Fruit fly (Drosophila melanogaster) whole organism, embryonic: ENCODE data around the gene CG14147.

Source experiments
- Atf6 ChIP-seq: fragments of 200-800 bp; sonication (Bioruptor generic); IDR thresholded peaks from 2 replicates; pipeline ENCODE4 v1.3.6; 2022; ENCODE audit warnings: missing biosample characterization, missing genetic modification characterization
- Bteb2 ChIP-seq: fragments of 200-800 bp; sonication (Bioruptor generic); optimal IDR thresholded peaks from 2 replicates; lab custom pipeline; 2016; ENCODE audit warnings: missing biosample characterization, missing genetic modification characterization
- CG11504 ChIP-seq: fragments of 200-800 bp; sonication (Bioruptor generic); optimal IDR thresholded peaks from 3 replicates; lab custom pipeline; 2019; ENCODE audit warnings: missing biosample characterization, mild to moderate bottlenecking, missing genetic modification characterization, moderate library complexity
- CG14014 ChIP-seq: fragments of 200-800 bp; sonication (Bioruptor generic); IDR thresholded peaks from 2 replicates; pipeline ENCODE4 v1.3.6; 2022; ENCODE audit warnings: missing biosample characterization, missing genetic modification characterization
- CG14441 ChIP-seq: fragments of 200-800 bp; sonication (Bioruptor generic); IDR thresholded peaks from 2 replicates; pipeline ENCODE4 v1.3.6; 2022; ENCODE audit warnings: missing biosample characterization, missing genetic modification characterization
- CG14710 ChIP-seq: fragments of 200-800 bp; sonication (Bioruptor generic); optimal IDR thresholded peaks from 3 replicates; lab custom pipeline; 2019; ENCODE audit warnings: missing biosample characterization, mild to moderate bottlenecking, missing genetic modification characterization, moderate library complexity
- CG15073 ChIP-seq: fragments of 200-800 bp; sonication (Bioruptor generic); optimal IDR thresholded peaks from 2 replicates; lab custom pipeline; 2016; ENCODE audit warnings: missing biosample characterization, missing genetic modification characterization
- CG17186 ChIP-seq: fragments of 200-800 bp; sonication (Bioruptor generic); optimal IDR thresholded peaks from 3 replicates; lab custom pipeline; 2017; ENCODE audit warnings: missing biosample characterization, missing genetic modification reagents, missing genetic modification characterization
- CG17385 ChIP-seq: fragments of 200-800 bp; sonication (Bioruptor generic); optimal IDR thresholded peaks from 3 replicates; lab custom pipeline; 2018; ENCODE audit warnings: missing biosample characterization, mild to moderate bottlenecking, missing genetic modification characterization
- CG17802 ChIP-seq: fragments of 200-800 bp; sonication (Bioruptor generic); optimal IDR thresholded peaks from 2 replicates; lab custom pipeline; 2018; ENCODE audit warnings: missing biosample characterization, mild to moderate bottlenecking, missing genetic modification characterization, moderate library complexity
- CG17829 ChIP-seq: fragments of 200-800 bp; optimal IDR thresholded peaks from 2 replicates; lab custom pipeline; 2019; ENCODE audit warnings: missing biosample characterization, mild to moderate bottlenecking, missing genetic modification characterization, moderate library complexity
- CG17912 ChIP-seq: fragments of 200-800 bp; sonication (Bioruptor generic); optimal IDR thresholded peaks from 2 replicates; lab custom pipeline; 2018; ENCODE audit warnings: missing biosample characterization, mild to moderate bottlenecking, missing genetic modification characterization
- CG18011 ChIP-seq: fragments of 200-800 bp; sonication (Bioruptor generic); optimal IDR thresholded peaks from 2 replicates; lab custom pipeline; 2017; ENCODE audit warnings: missing biosample characterization, missing genetic modification characterization, mild to moderate bottlenecking, moderate library complexity, missing genotype
- CG1832 ChIP-seq: fragments of 200-800 bp; sonication (Bioruptor generic); optimal IDR thresholded peaks from 2 replicates; lab custom pipeline; 2017; ENCODE audit warnings: missing biosample characterization, mild to moderate bottlenecking, missing genetic modification characterization, inconsistent platforms
- CG2129 ChIP-seq: fragments of 200-800 bp; sonication (Bioruptor generic); IDR thresholded peaks from 2 replicates; pipeline ENCODE4 v1.3.6; 2022; ENCODE audit warnings: missing biosample characterization, missing genetic modification characterization; ENCODE audit not compliant: partially characterized antibody
- CG2889 ChIP-seq: fragments of 200-800 bp; sonication (Bioruptor generic); IDR thresholded peaks from 3 replicates; pipeline ENCODE4 v1.3.6; 2022; ENCODE audit warnings: missing biosample characterization, missing genetic modification characterization
- CG30403 ChIP-seq: fragments of 200-800 bp; sonication (Bioruptor generic); optimal IDR thresholded peaks from 3 replicates; lab custom pipeline; 2016; ENCODE audit warnings: missing biosample characterization, missing genetic modification characterization
- CG32772 ChIP-seq: fragments of 200-800 bp; sonication (Bioruptor generic); IDR thresholded peaks from 2 replicates; pipeline ENCODE4 v1.3.6; 2022; ENCODE audit warnings: missing biosample characterization, missing genetic modification characterization
- CG3838 ChIP-seq: fragments of 200-800 bp; sonication (Bioruptor generic); optimal IDR thresholded peaks from 3 replicates; lab custom pipeline; 2016; ENCODE audit warnings: missing biosample characterization, missing genetic modification characterization
- CG6654 ChIP-seq: fragments of 200-800 bp; sonication (Bioruptor generic); optimal IDR thresholded peaks from 2 replicates; lab custom pipeline; 2017; ENCODE audit warnings: missing biosample characterization, mild to moderate bottlenecking, missing genetic modification characterization
- CG9876 ChIP-seq: fragments of 200-800 bp; sonication (Bioruptor generic); optimal IDR thresholded peaks from 2 replicates; lab custom pipeline; 2016; ENCODE audit warnings: missing biosample characterization, missing genetic modification characterization
- CG9932 ChIP-seq: fragments of 200-800 bp; sonication (Bioruptor generic); IDR thresholded peaks from 2 replicates; pipeline ENCODE4 v1.3.6; 2022; ENCODE audit warnings: missing biosample characterization, missing genetic modification characterization
- CHES-1-like ChIP-seq: fragments of 200-800 bp; sonication (Bioruptor generic); optimal IDR thresholded peaks from 2 replicates; lab custom pipeline; 2016; ENCODE audit warnings: missing biosample characterization, missing genetic modification characterization
- D19B ChIP-seq: fragments of 200-800 bp; sonication (Bioruptor generic); optimal IDR thresholded peaks from 2 replicates; lab custom pipeline; 2017; ENCODE audit warnings: missing biosample characterization, mild to moderate bottlenecking, missing genetic modification characterization
- HmgD ChIP-seq: fragments of 200-800 bp; sonication (Bioruptor generic); optimal IDR thresholded peaks from 3 replicates; lab custom pipeline; 2016; ENCODE audit warnings: missing biosample characterization, missing genetic modification characterization
- Hmr ChIP-seq: fragments of 200-800 bp; sonication (Bioruptor generic); optimal IDR thresholded peaks from 3 replicates; lab custom pipeline; 2017; ENCODE audit warnings: mild to moderate bottlenecking, missing biosample characterization, missing genetic modification reagents, missing genetic modification characterization
- Lim3 ChIP-seq: fragments of 200-800 bp; sonication (Bioruptor generic); IDR thresholded peaks from 2 replicates; pipeline ENCODE4 v1.3.6; 2022; ENCODE audit warnings: missing biosample characterization, missing genetic modification characterization
- Oli ChIP-seq: fragments of 200-800 bp; sonication (Bioruptor generic); optimal IDR thresholded peaks from 2 replicates; lab custom pipeline; 2018; ENCODE audit warnings: missing biosample characterization, mild to moderate bottlenecking, missing genetic modification characterization, moderate library complexity
- Pdp1 ChIP-seq, 2 experiments: fragments of 200-800 bp; sonication (Bioruptor generic); optimal IDR thresholded peaks; 3 replicates each; lab custom pipeline; 2016; ENCODE audit warnings: missing biosample characterization in 2 of 2, missing genetic modification characterization in 2 of 2, mild to moderate bottlenecking in 1 of 2, moderate library complexity in 1 of 2
- bab2 ChIP-seq: fragments of 200-800 bp; sonication (Bioruptor generic); optimal IDR thresholded peaks from 2 replicates; lab custom pipeline; 2016; ENCODE audit warnings: missing biosample characterization, missing genetic modification characterization
- cad ChIP-seq: fragments of >200 bp; optimal IDR thresholded peaks from 2 replicates; lab custom pipeline; 2017; ENCODE audit warnings: missing biosample characterization, missing genetic modification characterization
- ci ChIP-seq: fragments of 200-800 bp; sonication (Bioruptor generic); IDR thresholded peaks from 3 replicates; pipeline ENCODE4 v1.3.6; 2022; ENCODE audit warnings: missing biosample characterization, missing genetic modification characterization
- crol ChIP-seq: fragments of 200-800 bp; sonication (Bioruptor generic); IDR thresholded peaks from 2 replicates; pipeline ENCODE4 v1.3.6; 2022; ENCODE audit warnings: missing biosample characterization, missing genetic modification characterization
- da ChIP-seq: fragments of 200-800 bp; sonication (Bioruptor generic); optimal IDR thresholded peaks from 2 replicates; lab custom pipeline; 2016; ENCODE audit warnings: missing biosample characterization, missing genetic modification characterization
- dati ChIP-seq: fragments of 200-800 bp; sonication (Bioruptor generic); IDR thresholded peaks from 2 replicates; pipeline ENCODE4 v1.3.6; 2022; ENCODE audit warnings: missing biosample characterization, missing genetic modification characterization
- disco-r ChIP-seq: fragments of 200-800 bp; sonication (Bioruptor generic); optimal IDR thresholded peaks from 2 replicates; lab custom pipeline; 2016; ENCODE audit warnings: missing biosample characterization, missing genetic modification characterization
- ems ChIP-seq: fragments of 200-800 bp; sonication (Bioruptor generic); optimal IDR thresholded peaks from 3 replicates; lab custom pipeline; 2016; ENCODE audit warnings: missing biosample characterization, missing genetic modification characterization
- hkb ChIP-seq, 2 experiments: fragments of 200-800 bp in 1 of 2; fragments of >200 bp in 1 of 2; sonication (Bioruptor generic) in 1 of 2; IDR thresholded peaks in 1 of 2; optimal IDR thresholded peaks in 1 of 2; 2 replicates each; pipeline versions ENCODE4 v1.3.6 to Lab custom; 2017 to 2022; ENCODE audit warnings: missing biosample characterization in 1 of 2, missing genetic modification characterization in 1 of 2
- kay ChIP-seq: fragments of 200-800 bp; sonication (Bioruptor generic); optimal IDR thresholded peaks from 2 replicates; lab custom pipeline; 2016; ENCODE audit warnings: missing biosample characterization, missing genetic modification characterization
- lov ChIP-seq, 2 experiments: fragments of 200-800 bp in 1 of 2; fragments of >200 bp in 1 of 2; sonication (Bioruptor generic) in 1 of 2; IDR thresholded peaks in 1 of 2; optimal IDR thresholded peaks in 1 of 2; 2 replicates in 1 of 2; 3 replicates in 1 of 2; pipeline versions ENCODE4 v1.3.6 to Lab custom; 2017 to 2022; ENCODE audit warnings: missing biosample characterization in 1 of 2, missing genetic modification characterization in 1 of 2
- mld ChIP-seq: fragments of 200-800 bp; sonication (Bioruptor generic); IDR thresholded peaks from 3 replicates; pipeline ENCODE4 v1.3.6; 2022; ENCODE audit warnings: missing biosample characterization, missing genetic modification characterization; ENCODE audit not compliant: partially characterized antibody
- nau ChIP-seq: fragments of 200-800 bp; sonication (Bioruptor generic); optimal IDR thresholded peaks from 3 replicates; lab custom pipeline; 2017; ENCODE audit warnings: missing biosample characterization, mild to moderate bottlenecking, missing genetic modification characterization, missing genetic modification reagents
- nerfin-1 ChIP-seq: fragments of 200-800 bp; sonication (Bioruptor generic); optimal IDR thresholded peaks from 3 replicates; lab custom pipeline; 2019; ENCODE audit warnings: missing biosample characterization, mild to moderate bottlenecking, missing genetic modification characterization, moderate library complexity
- otp ChIP-seq: fragments of 200-800 bp; sonication (Bioruptor generic); IDR thresholded peaks from 3 replicates; pipeline ENCODE4, ENCODE4 v1.3.6; 2022; ENCODE audit warnings: missing biosample characterization, missing genetic modification characterization
- pan ChIP-seq, 4 experiments: fragments of >200 bp in 3 of 4; fragments of 200-800 bp in 1 of 4; sonication (Bioruptor generic) in 1 of 4; optimal IDR thresholded peaks in 3 of 4; IDR thresholded peaks in 1 of 4; 2 replicates each; pipeline versions ENCODE4 v1.3.6 to Lab custom; 2017 to 2022; ENCODE audit warnings: missing biosample characterization in 2 of 4, missing genetic modification characterization in 2 of 4, mixed read lengths in 1 of 4
- row ChIP-seq: fragments of 200-800 bp; sonication (Bioruptor generic); IDR thresholded peaks from 3 replicates; pipeline ENCODE4 v1.3.6; 2022; ENCODE audit warnings: missing biosample characterization, missing genetic modification characterization
- sens ChIP-seq: fragments of 200-800 bp; sonication (Bioruptor generic); peaks from one replicate; lab custom pipeline; 2016; ENCODE audit warnings: missing biosample characterization, missing genetic modification characterization
- sr ChIP-seq: fragments of 200-800 bp; sonication (Bioruptor generic); IDR thresholded peaks from 3 replicates; pipeline ENCODE4 v1.3.6; 2022; ENCODE audit warnings: missing biosample characterization, missing genetic modification characterization
- twi ChIP-seq: fragments of 200-800 bp; optimal IDR thresholded peaks from 2 replicates; lab custom pipeline; 2019; ENCODE audit warnings: missing biosample characterization, mild to moderate bottlenecking, missing genetic modification characterization, moderate library complexity
- tx ChIP-seq: fragments of 200-800 bp; sonication (Bioruptor generic); optimal IDR thresholded peaks from 2 replicates; lab custom pipeline; 2016; ENCODE audit warnings: missing biosample characterization, missing genetic modification characterization
- wor ChIP-seq: fragments of 200-800 bp; sonication (Bioruptor generic); IDR thresholded peaks from 2 replicates; pipeline ENCODE4 v1.3.6; 2022; ENCODE audit warnings: missing biosample characterization, missing genetic modification characterization

The CG14147 gene

dm6 chr3L:10951109-10951508 is 21.3 kb upstream of the CG14147 start (continued):
- TF ChIP-seq CG17802 (tag; lab: Kevin White, UChicago), result no peak
- TF ChIP-seq CG14710 (tag; lab: Kevin White, UChicago), result peak; percentile 63
- TF ChIP-seq tx (GFP tag; lab: Kevin White, UChicago), result no peak
- peak; percentile 4 for TF ChIP-seq CG30403 (GFP tag; lab: Kevin White, UChicago)
- no peak for TF ChIP-seq Hmr
- TF ChIP-seq mld (GFP tag; lab: Robert Waterston, UW), result no peak
- peak; percentile 73 for TF ChIP-seq CG17829 (tag; lab: Kevin White, UChicago)
- no peak for TF ChIP-seq CG17912
- no peak for TF ChIP-seq CG32772 (GFP tag; lab: Robert Waterston, UW)
- TF ChIP-seq CG6654 (GFP tag; lab: Kevin White, UChicago), result no peak
- no peak for TF ChIP-seq otp (GFP tag; lab: Robert Waterston, UW)
- no peak for TF ChIP-seq sr (GFP tag; lab: Robert Waterston, UW)
- TF ChIP-seq CG14014 (GFP tag; lab: Robert Waterston, UW), result no peak
- peak; percentile 26 for TF ChIP-seq nerfin-1 (tag; lab: Kevin White, UChicago)
- TF ChIP-seq CG11504 (tag; lab: Kevin White, UChicago), result peak; percentile 80
- no peak for TF ChIP-seq kay
- no peak for TF ChIP-seq CHES-1-like (GFP tag; lab: Kevin White, UChicago)
- no peak for TF ChIP-seq Pdp1 (GFP tag; optimal IDR thresholded peaks at IDR 0.05; lab: Kevin White, UChicago)
- TF ChIP-seq CG9932 (GFP tag; lab: Robert Waterston, UW), result no peak
- no peak for TF ChIP-seq CG1832 (GFP tag; lab: Kevin White, UChicago)
- no peak for TF ChIP-seq bab2 (GFP tag; lab: Kevin White, UChicago)
- no peak for TF ChIP-seq disco-r (GFP tag; lab: Kevin White, UChicago)
- no peak for TF ChIP-seq dati
- no peak for TF ChIP-seq CG9876 (GFP tag; lab: Kevin White, UChicago)
- no peak; the same call in 2 of the 3 replicates for TF ChIP-seq row
- TF ChIP-seq da (GFP tag; lab: Kevin White, UChicago), result no peak
- TF ChIP-seq wor (GFP tag; lab: Robert Waterston, UW), result no peak
- TF ChIP-seq cad, result no peak
- peak; percentile 39 for TF ChIP-seq twi
- TF ChIP-seq CG2129 (GFP tag; lab: Robert Waterston, UW), result no peak
- TF ChIP-seq CG18011, result no peak
- no peak for TF ChIP-seq lov (optimal IDR thresholded peaks at IDR 0.05; lab: Kevin White, UChicago)
- TF ChIP-seq lov (GFP tag; IDR thresholded peaks at IDR 0.05; lab: Robert Waterston, UW), result no peak
- no peak for TF ChIP-seq nau (GFP tag; lab: Kevin White, UChicago)
- TF ChIP-seq CG17385, result peak; percentile 11
- TF ChIP-seq CG3838 (GFP tag; lab: Kevin White, UChicago), result no peak
- TF ChIP-seq Atf6 (GFP tag; lab: Robert Waterston, UW), result no peak
- TF ChIP-seq CG14441 (GFP tag; lab: Robert Waterston, UW), result no peak
- no peak for TF ChIP-seq hkb (optimal IDR thresholded peaks at IDR 0.05; lab: Kevin White, UChicago)
- no peak for TF ChIP-seq hkb (GFP tag; IDR thresholded peaks at IDR 0.05; lab: Robert Waterston, UW)
- no peak for TF ChIP-seq CG17186
- TF ChIP-seq pan (optimal IDR thresholded peaks at IDR 0.05; lab: Kevin White, UChicago), result no peak
- no peak for TF ChIP-seq pan (GFP tag; optimal IDR thresholded peaks at IDR 0.05 in 1 of 2, IDR thresholded peaks at IDR 0.05 in 1 of 2)
- TF ChIP-seq sens (GFP tag; lab: Kevin White, UChicago), result no peak
- no peak for TF ChIP-seq CG15073 (GFP tag; lab: Kevin White, UChicago)
- TF ChIP-seq CG2889 (GFP tag; lab: Robert Waterston, UW), result no peak
- no peak for TF ChIP-seq ems (GFP tag; lab: Kevin White, UChicago)
- TF ChIP-seq Oli (tag; lab: Kevin White, UChicago), result peak; percentile 42
- no peak for TF ChIP-seq D19B (GFP tag; lab: Kevin White, UChicago)
- TF ChIP-seq ci, result no peak
- TF ChIP-seq Bteb2 (GFP tag; lab: Kevin White, UChicago), result no peak
- no peak for TF ChIP-seq crol (GFP tag; lab: Robert Waterston, UW)
- TF ChIP-seq HmgD (GFP tag; lab: Kevin White, UChicago), result no peak
- no peak for TF ChIP-seq Lim3 (GFP tag; lab: Robert Waterston, UW)
